Worm (Caenorhabditis elegans): ENCODE measurements around the gene peli-1.

The peli-1 gene

ce11 chrV:5736068-5736467 lies 30.5 kb downstream of the peli-1 start, which contains the start of gene K09H11.6:
Gene K09H11.6 (minus strand): TSS chrV:5736168.
- TF ChIP-seq nhr-129 (tag; optimal IDR thresholded peaks at IDR 0.05), result no peak
- TF ChIP-seq skn-1 (tag; optimal IDR thresholded peaks at IDR 0.05), result no peak
- no peak for TF ChIP-seq nhr-237 (tag; optimal IDR thresholded peaks at IDR 0.05)
- no peak for TF ChIP-seq sma-3 (GFP tag; optimal IDR thresholded peaks at IDR 0.05)
- no peak for TF ChIP-seq mab-5 (tag; optimal IDR thresholded peaks at IDR 0.05)
- no peak for TF ChIP-seq aly-2 (tag; optimal IDR thresholded peaks at IDR 0.05)
- TF ChIP-seq ceh-16 (tag; optimal IDR thresholded peaks at IDR 0.05), result no peak
- TF ChIP-seq nhr-10 (tag; optimal IDR thresholded peaks at IDR 0.05), result no peak
- no peak for TF ChIP-seq unc-62 (GFP tag; optimal IDR thresholded peaks at IDR 0.05)
- TF ChIP-seq F13H6.1 (tag; optimal IDR thresholded peaks at IDR 0.05), result no peak
- no peak for TF ChIP-seq lin-13 (GFP tag; optimal IDR thresholded peaks at IDR 0.05)
- TF ChIP-seq sma-9 (GFP tag; optimal IDR thresholded peaks at IDR 0.05), result no peak
- TF ChIP-seq sma-9 (tag; optimal IDR thresholded peaks at IDR 0.05), result no peak
- TF ChIP-seq ceh-82 (tag; optimal IDR thresholded peaks at IDR 0.05), result no peak
- TF ChIP-seq fos-1 (tag; optimal IDR thresholded peaks at IDR 0.05), result no peak
- no peak for TF ChIP-seq blmp-1 (tag; optimal IDR thresholded peaks at IDR 0.05; ENCODE audit: insufficient read depth)
- no peak for TF ChIP-seq nhr-21 (tag; optimal IDR thresholded peaks at IDR 0.05)

ce11 chrV:5739438-5739837 lies 33.8 kb downstream of the peli-1 start:
- no peak for TF ChIP-seq lin-11 (tag; optimal IDR thresholded peaks at IDR 0.05)

ce11 chrV:5741237-5741636 lies 35.6 kb downstream of the peli-1 start:
- TF ChIP-seq ztf-1 (GFP tag; conservative IDR thresholded peaks at IDR 0.05) (no peak), snpc-4 (tag; optimal IDR thresholded peaks at IDR 0.05) (no peak), ztf-11 (tag; optimal IDR thresholded peaks at IDR 0.05) (no peak), nhr-6 (tag; optimal IDR thresholded peaks at IDR 0.05) (no peak), unc-39 (tag; optimal IDR thresholded peaks at IDR 0.05) (no peak), ztf-4 (tag; optimal IDR thresholded peaks at IDR 0.05) (no peak), fos-1 (tag; optimal IDR thresholded peaks at IDR 0.05) (no peak), sma-3 (GFP tag; optimal IDR thresholded peaks at IDR 0.05) (no peak), nhr-10 (tag; optimal IDR thresholded peaks at IDR 0.05) (no peak), ceh-82 (tag; optimal IDR thresholded peaks at IDR 0.05) (no peak)

- TF ChIP-seq ztf-4 (tag; optimal IDR thresholded peaks at IDR 0.05), result no peak
- no peak for TF ChIP-seq mbf-1 (tag; optimal IDR thresholded peaks at IDR 0.05)
- no peak for TF ChIP-seq ceh-16 (tag; optimal IDR thresholded peaks at IDR 0.05)
- TF ChIP-seq lin-13 (GFP tag; optimal IDR thresholded peaks at IDR 0.05), result no peak
- no peak for TF ChIP-seq lin-11 (tag; optimal IDR thresholded peaks at IDR 0.05)
- TF ChIP-seq snpc-4 (tag; optimal IDR thresholded peaks at IDR 0.05), result no peak
Measured at ce11 chrV:5746237-5746636, 40.6 kb downstream of the peli-1 start.

- TF ChIP-seq fos-1 (tag; optimal IDR thresholded peaks at IDR 0.05) (peak; percentile 6), ama-1 (optimal IDR thresholded peaks at IDR 0.05) (no peak)
Measured at ce11 chrV:5747519-5747918, 41.9 kb downstream of the peli-1 start, which contains the start of gene acds-10. Gene acds-10 (plus strand): TSS chrV:5747819.

ce11 chrV:5753432-5753831 lies 47.8 kb downstream of the peli-1 start, which contains the start of gene pgph-1:
Gene pgph-1 (minus strand): TSS chrV:5753532.
- no peak for TF ChIP-seq sma-9 (GFP tag; optimal IDR thresholded peaks at IDR 0.05)
- TF ChIP-seq sma-9 (tag; optimal IDR thresholded peaks at IDR 0.05), result no peak
- TF ChIP-seq ZK546.5 (tag; optimal IDR thresholded peaks at IDR 0.05), result no peak
- TF ChIP-seq ama-1 (optimal IDR thresholded peaks at IDR 0.05), result no peak
- TF ChIP-seq nhr-11 (tag; optimal IDR thresholded peaks at IDR 0.05), result no peak
- no peak for TF ChIP-seq peb-1 (tag; optimal IDR thresholded peaks at IDR 0.05)
- TF ChIP-seq lsy-2 (tag; optimal IDR thresholded peaks at IDR 0.05), result no peak
- no peak for TF ChIP-seq blmp-1 (tag; optimal IDR thresholded peaks at IDR 0.05; ENCODE audit: insufficient read depth)
- no peak for TF ChIP-seq mbf-1 (tag; optimal IDR thresholded peaks at IDR 0.05)
- TF ChIP-seq dmd-4 (tag; optimal IDR thresholded peaks at IDR 0.05), result no peak
- TF ChIP-seq Y55F3AM.14 (GFP tag; optimal IDR thresholded peaks at IDR 0.05), result no peak
- no peak for TF ChIP-seq snpc-4 (tag; optimal IDR thresholded peaks at IDR 0.05)
- TF ChIP-seq sem-4 (tag; optimal IDR thresholded peaks at IDR 0.05), result no peak
- TF ChIP-seq elt-1 (tag; optimal IDR thresholded peaks at IDR 0.05), result no peak
- no peak for TF ChIP-seq sma-3 (GFP tag; optimal IDR thresholded peaks at IDR 0.05)
- TF ChIP-seq C34F6.9 (tag; optimal IDR thresholded peaks at IDR 0.05), result no peak
- TF ChIP-seq nhr-21 (tag; optimal IDR thresholded peaks at IDR 0.05), result no peak
